Worm (Caenorhabditis elegans) whole organism, young adult: ENCODE measurements around the gene skr-18.

Experiments used
- B0035.1 ChIP-seq: sonication (generic microtip); optimal IDR thresholded peaks from 2 replicates; lab custom pipeline; 2016; ENCODE audit warnings: missing genetic modification characterization, mild to moderate bottlenecking, missing compliant biosample characterization, missing genotype, missing genetic modification reagents
- B0261.1 ChIP-seq: sonication (generic microtip); optimal IDR thresholded peaks from 2 replicates; lab custom pipeline; 2016; ENCODE audit warnings: mild to moderate bottlenecking, missing genetic modification characterization, moderate library complexity, missing compliant biosample characterization
- B0336.3 ChIP-seq: fragments of 200-800 bp; sonication (Bioruptor generic); IDR thresholded peaks from 2 replicates; pipeline ENCODE4 v1.3.6; 2022; ENCODE audit warnings: missing genetic modification characterization, missing compliant biosample characterization
- D2030.7 ChIP-seq: fragments of 200-800 bp; sonication (Bioruptor generic); IDR thresholded peaks from 2 replicates; pipeline ENCODE4 v1.3.6; 2022; ENCODE audit warnings: missing genetic modification reagents, missing genetic modification characterization, missing compliant biosample characterization
- F10E7.11 ChIP-seq: sonication (generic microtip); optimal IDR thresholded peaks from 2 replicates; lab custom pipeline; 2017; ENCODE audit warnings: mild to moderate bottlenecking, missing genetic modification characterization, moderate library complexity, missing compliant biosample characterization
- F23B12.7 ChIP-seq: sonication (generic microtip); optimal IDR thresholded peaks from 2 replicates; lab custom pipeline; 2017; ENCODE audit warnings: missing genetic modification characterization, mild to moderate bottlenecking, missing compliant biosample characterization, antibody characterized with exemption, moderate library complexity; ENCODE audit not compliant: insufficient read depth
- F33H1.4 ChIP-seq: fragments of 200-800 bp; sonication (Bioruptor generic); IDR thresholded peaks from 2 replicates; pipeline ENCODE4 v1.3.6; 2022; ENCODE audit warnings: missing genetic modification reagents, missing genetic modification characterization, missing compliant biosample characterization
- F37B4.10 ChIP-seq: fragments of 200-800 bp; sonication (Bioruptor generic); IDR thresholded peaks from 2 replicates; pipeline ENCODE4 v1.3.6; 2022; ENCODE audit warnings: missing genetic modification characterization, missing compliant biosample characterization
- F39B2.1 ChIP-seq: fragments of 200-800 bp; sonication (Bioruptor generic); IDR thresholded peaks from 2 replicates; pipeline ENCODE4 v1.3.6; 2022; ENCODE audit warnings: missing genetic modification reagents, missing genetic modification characterization, missing compliant biosample characterization
- F57A8.1 ChIP-seq: fragments of 200-800 bp; sonication (Bioruptor generic); optimal IDR thresholded peaks from 2 replicates; lab custom pipeline; 2018; ENCODE audit warnings: mild to moderate bottlenecking, missing genetic modification characterization, moderate library complexity, missing compliant biosample characterization
- T26A5.8 ChIP-seq: sonication (generic microtip); optimal IDR thresholded peaks from 2 replicates; lab custom pipeline; 2016; ENCODE audit warnings: missing genetic modification characterization, missing compliant biosample characterization
- akir-1 ChIP-seq: fragments of 200-800 bp; sonication (Bioruptor generic); optimal IDR thresholded peaks from 2 replicates; lab custom pipeline; 2018; ENCODE audit warnings: mild to moderate bottlenecking, missing genetic modification characterization, moderate library complexity, missing compliant biosample characterization
- attf-3 ChIP-seq: fragments of 200-800 bp; sonication (Bioruptor generic); conservative IDR thresholded peaks from 2 replicates; pipeline ENCODE4 v1.3.6; 2022; ENCODE audit warnings: missing genetic modification reagents, missing genetic modification characterization, missing compliant biosample characterization
- attf-5 ChIP-seq: fragments of 200-800 bp; sonication (Bioruptor generic); optimal IDR thresholded peaks from 2 replicates; lab custom pipeline; 2018; ENCODE audit warnings: mild to moderate bottlenecking, missing genetic modification characterization, missing compliant biosample characterization
- attf-6 ChIP-seq: fragments of 200-800 bp; sonication (Bioruptor generic); IDR thresholded peaks from 2 replicates; pipeline ENCODE4 v1.3.6; 2022; ENCODE audit warnings: missing genetic modification reagents, missing genetic modification characterization, missing compliant biosample characterization
- cebp-1 ChIP-seq, 2 experiments: fragments of 200-800 bp in 1 of 2; sonication (Bioruptor generic) in 1 of 2; sonication (generic microtip) in 1 of 2; IDR thresholded peaks in 1 of 2; optimal IDR thresholded peaks in 1 of 2; 2 replicates each; pipeline versions ENCODE4 v1.3.6 to Lab custom; 2017 to 2022; ENCODE audit warnings: missing compliant biosample characterization in 2 of 2, missing genetic modification characterization in 2 of 2, mild to moderate bottlenecking in 1 of 2, missing genetic modification reagents in 1 of 2, moderate library complexity in 1 of 2
- cebp-2 ChIP-seq: fragments of 200-800 bp; sonication (Bioruptor generic); IDR thresholded peaks from 2 replicates; pipeline ENCODE4 v1.3.6; 2022; ENCODE audit warnings: missing genetic modification characterization, missing compliant biosample characterization
- ceh-100 ChIP-seq: fragments of 200-800 bp; sonication (Bioruptor generic); IDR thresholded peaks from 2 replicates; pipeline ENCODE4 v1.3.6; 2022; ENCODE audit warnings: missing genetic modification reagents, missing genetic modification characterization, missing compliant biosample characterization
- ceh-40 ChIP-seq: fragments of 200-800 bp; sonication (Bioruptor generic); IDR thresholded peaks from 2 replicates; pipeline ENCODE4 v1.3.6; 2022; ENCODE audit warnings: missing genetic modification characterization, missing compliant biosample characterization
- dpl-1 ChIP-seq: fragments of 150-350 bp; optimal IDR thresholded peaks from 2 replicates; lab custom pipeline; 2014; ENCODE audit warnings: missing biosample characterization, missing genetic modification reagents, missing genetic modification characterization
- efl-1 ChIP-seq: fragments of 150-350 bp; optimal IDR thresholded peaks from 2 replicates; lab custom pipeline; 2014; ENCODE audit warnings: missing biosample characterization, missing genetic modification reagents, missing genetic modification characterization
- egl-18 ChIP-seq: fragments of 200-800 bp; sonication (Bioruptor generic); IDR thresholded peaks from 2 replicates; pipeline ENCODE4 v1.3.6; 2022; ENCODE audit warnings: missing genetic modification reagents, missing genetic modification characterization, missing compliant biosample characterization
- him-1 ChIP-seq: sonication (generic microtip); optimal IDR thresholded peaks from 2 replicates; lab custom pipeline; 2016; ENCODE audit warnings: missing genotype, missing genetic modification reagents, missing genetic modification characterization, missing compliant biosample characterization
- hsf-1 ChIP-seq: fragments of 200-800 bp; sonication (Bioruptor generic); IDR thresholded peaks from 2 replicates; pipeline ENCODE4 v1.3.6; 2022; ENCODE audit warnings: missing genetic modification reagents, missing genetic modification characterization, missing compliant biosample characterization
- lag-1 ChIP-seq: fragments of 200-800 bp; sonication (Bioruptor generic); IDR thresholded peaks from 2 replicates; pipeline ENCODE4 v1.3.6; 2022; ENCODE audit warnings: missing genetic modification reagents, missing genetic modification characterization, missing compliant biosample characterization
- let-526 ChIP-seq: fragments of 200-800 bp; sonication (Bioruptor generic); IDR thresholded peaks from 2 replicates; pipeline ENCODE4 v1.3.6; 2022; ENCODE audit warnings: missing genetic modification reagents, missing genetic modification characterization, missing compliant biosample characterization
- let-607 ChIP-seq, 2 experiments: fragments of 200-800 bp in 1 of 2; sonication (Bioruptor generic) in 1 of 2; sonication (generic microtip) in 1 of 2; optimal IDR thresholded peaks; 2 replicates each; lab custom pipeline; 2016 to 2018; ENCODE audit warnings: mild to moderate bottlenecking in 2 of 2, missing compliant biosample characterization in 2 of 2, missing genetic modification characterization in 2 of 2, moderate library complexity in 2 of 2, missing genotype in 1 of 2
- lin-54 ChIP-seq: fragments of 200-800 bp; sonication (Bioruptor generic); optimal IDR thresholded peaks from 2 replicates; lab custom pipeline; 2018; ENCODE audit warnings: mild to moderate bottlenecking, missing genetic modification characterization, missing compliant biosample characterization
- lir-1 ChIP-seq: fragments of 200-800 bp; sonication (Bioruptor generic); conservative IDR thresholded peaks from 2 replicates; pipeline ENCODE4 v1.3.6; 2022; ENCODE audit warnings: missing genetic modification reagents, missing genetic modification characterization, missing compliant biosample characterization
- lsl-1 ChIP-seq: fragments of 200-800 bp; sonication (Bioruptor generic); optimal IDR thresholded peaks from 2 replicates; lab custom pipeline; 2018; ENCODE audit warnings: mild to moderate bottlenecking, missing genetic modification characterization, moderate library complexity, missing compliant biosample characterization
- madf-6 ChIP-seq: fragments of 200-800 bp; sonication (Bioruptor generic); IDR thresholded peaks from 2 replicates; pipeline ENCODE4 v1.3.6; 2022; ENCODE audit warnings: missing genetic modification reagents, missing genetic modification characterization, missing compliant biosample characterization
- madf-8 ChIP-seq: fragments of 200-800 bp; sonication (Bioruptor generic); conservative IDR thresholded peaks from 2 replicates; pipeline ENCODE4 v1.3.6; 2022; ENCODE audit warnings: missing genetic modification reagents, missing genetic modification characterization, missing compliant biosample characterization
- nhr-120 ChIP-seq: fragments of 200-800 bp; sonication (Bioruptor generic); IDR thresholded peaks from 2 replicates; pipeline ENCODE4 v1.3.6; 2022; ENCODE audit warnings: missing genetic modification characterization, missing compliant biosample characterization
- nhr-80 ChIP-seq: sonication (generic microtip); optimal IDR thresholded peaks from 2 replicates; lab custom pipeline; 2016; ENCODE audit warnings: missing genetic modification characterization, missing compliant biosample characterization
- sdz-38 ChIP-seq: sonication (generic microtip); optimal IDR thresholded peaks from 2 replicates; lab custom pipeline; 2016; ENCODE audit warnings: missing genotype, missing genetic modification characterization, missing compliant biosample characterization
- snpc-4 ChIP-seq, 5 experiments: fragments of 150-350 bp in 1 of 5; sonication (generic microtip) in 4 of 5; optimal IDR thresholded peaks; 2 replicates each; lab custom pipeline; 2014 to 2018; ENCODE audit warnings: missing genetic modification characterization in 5 of 5, missing biosample characterization in 3 of 5, antibody characterized with exemption in 2 of 5, mild to moderate bottlenecking in 2 of 5, missing compliant biosample characterization in 2 of 5, missing genotype in 2 of 5, moderate library complexity in 2 of 5, missing genetic modification reagents in 1 of 5
- sptf-2 ChIP-seq: fragments of 200-800 bp; sonication (Bioruptor generic); optimal IDR thresholded peaks from 2 replicates; lab custom pipeline; 2018; ENCODE audit warnings: mild to moderate bottlenecking, missing genetic modification characterization, missing compliant biosample characterization
- tlf-1 ChIP-seq: fragments of 200-800 bp; sonication (Bioruptor generic); optimal IDR thresholded peaks from 2 replicates; lab custom pipeline; 2018; ENCODE audit warnings: mild to moderate bottlenecking, missing genetic modification characterization, missing compliant biosample characterization
- xnd-1 ChIP-seq: sonication (generic microtip); optimal IDR thresholded peaks from 2 replicates; lab custom pipeline; 2016; ENCODE audit warnings: missing genotype, missing genetic modification reagents, missing genetic modification characterization, missing compliant biosample characterization
- ztf-3 ChIP-seq: fragments of 200-800 bp; sonication (Bioruptor generic); optimal IDR thresholded peaks from 2 replicates; lab custom pipeline; 2018; ENCODE audit warnings: mild to moderate bottlenecking, missing genetic modification characterization, missing compliant biosample characterization

skr-18 gene

DNA sequence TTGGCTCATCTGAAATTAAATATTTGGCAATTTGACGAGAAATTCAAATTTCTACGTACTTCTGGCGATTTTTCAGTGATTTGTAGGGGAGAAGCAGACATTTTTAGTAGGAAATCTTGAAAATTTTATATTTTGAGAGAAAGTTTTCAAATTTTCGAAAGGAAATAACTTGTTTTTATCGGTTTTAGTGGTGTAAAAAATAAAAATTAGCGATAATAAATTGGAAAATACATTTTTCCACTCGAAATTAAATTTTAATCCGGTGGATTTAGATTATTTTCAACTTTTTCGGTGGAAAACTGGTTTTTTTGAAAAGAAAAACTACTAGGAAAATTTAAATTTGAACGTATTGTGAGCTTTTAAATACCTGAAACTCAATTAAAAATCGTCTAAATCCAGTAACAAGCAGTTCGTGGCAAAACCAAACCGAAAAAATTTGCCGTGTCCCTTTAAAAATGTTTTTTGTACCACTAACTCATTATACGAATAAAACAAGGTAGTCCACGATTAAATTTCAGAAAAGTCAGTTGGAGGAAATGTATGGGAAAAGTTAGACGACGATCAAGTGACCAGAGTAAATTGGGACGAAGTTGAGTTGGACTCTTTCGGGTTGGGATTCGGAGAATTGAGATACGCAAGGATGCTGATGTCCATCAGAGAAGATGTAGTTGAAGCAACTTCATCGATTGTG lies 36.7 kb upstream of the skr-18 start, which contains the start of the genes madf-1 and Y55F3BR.10:
Gene madf-1 (minus strand): TSS at position 101 of the 691 bp plus-strand sequence.
Gene Y55F3BR.10 (plus strand): TSS at position 641 of the 691 bp plus-strand sequence.
- TF ChIP-seq dpl-1 (no peak), egl-18 (no peak), snpc-4 (GFP tag; optimal IDR thresholded peaks at IDR 0.05; lab: Kevin White, UChicago) (no peak), snpc-4 (tag; optimal IDR thresholded peaks at IDR 0.05; lab: Kevin White, UChicago) (no peak), F33H1.4 (no peak), sdz-38 (tag; lab: Kevin White, UChicago) (no peak), lag-1 (GFP tag; lab: Robert Waterston, UW) (no peak), F37B4.10 (GFP tag; lab: Robert Waterston, UW) (no peak), ztf-3 (GFP tag; lab: Kevin White, UChicago) (no peak), cebp-2 (GFP tag; lab: Robert Waterston, UW) (no peak), T26A5.8 (no peak), attf-6 (no peak), attf-5 (GFP tag; lab: Kevin White, UChicago) (no peak), madf-6 (GFP tag; lab: Robert Waterston, UW) (no peak), ceh-40 (no peak), lir-1 (no peak), B0035.1 (tag; lab: Kevin White, UChicago) (no peak), ceh-100 (GFP tag; lab: Robert Waterston, UW) (no peak), let-607 (tag; optimal IDR thresholded peaks at IDR 0.05; lab: Kevin White, UChicago) (no peak), B0336.3 (GFP tag; lab: Robert Waterston, UW) (no peak), attf-3 (GFP tag; lab: Robert Waterston, UW) (no peak)

DNA sequence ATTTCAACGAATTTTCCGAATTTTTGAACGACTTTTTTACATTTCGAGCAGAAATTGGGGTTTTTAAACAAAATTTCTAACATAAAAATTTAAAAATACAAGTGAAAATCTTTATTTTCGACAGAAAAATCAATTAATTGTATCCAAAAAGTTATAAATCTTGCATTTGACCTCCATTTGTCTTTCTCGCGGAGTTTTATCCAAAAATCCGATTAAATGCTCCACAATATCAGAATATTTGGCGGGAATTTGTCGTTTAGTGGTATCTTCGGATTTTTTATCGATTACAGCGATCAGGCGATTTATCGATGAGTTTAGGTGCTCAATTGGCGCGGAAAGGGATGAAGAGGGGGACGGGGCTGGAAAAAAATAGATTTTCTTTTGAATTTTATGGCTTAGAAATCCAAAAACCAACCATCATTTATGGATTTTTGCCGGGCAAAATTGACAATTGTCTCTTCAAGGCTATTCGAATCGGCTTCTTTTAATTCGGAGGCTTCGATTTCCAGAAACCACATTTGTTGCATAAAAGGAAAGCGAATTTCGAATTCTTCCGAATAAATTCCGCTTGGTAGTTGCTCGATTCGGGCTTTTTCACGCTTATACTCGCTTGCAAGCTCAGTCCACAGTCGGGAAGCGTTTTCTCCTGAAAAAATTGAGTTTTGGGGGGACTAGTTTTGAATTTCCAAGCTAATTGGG lies 35.2 kb upstream of the skr-18 start:
- TF ChIP-seq let-526 (no peak), efl-1 (GFP tag; lab: Kevin White, UChicago) (peak; percentile 57), madf-6 (GFP tag; lab: Robert Waterston, UW) (peak; percentile 58)

DNA sequence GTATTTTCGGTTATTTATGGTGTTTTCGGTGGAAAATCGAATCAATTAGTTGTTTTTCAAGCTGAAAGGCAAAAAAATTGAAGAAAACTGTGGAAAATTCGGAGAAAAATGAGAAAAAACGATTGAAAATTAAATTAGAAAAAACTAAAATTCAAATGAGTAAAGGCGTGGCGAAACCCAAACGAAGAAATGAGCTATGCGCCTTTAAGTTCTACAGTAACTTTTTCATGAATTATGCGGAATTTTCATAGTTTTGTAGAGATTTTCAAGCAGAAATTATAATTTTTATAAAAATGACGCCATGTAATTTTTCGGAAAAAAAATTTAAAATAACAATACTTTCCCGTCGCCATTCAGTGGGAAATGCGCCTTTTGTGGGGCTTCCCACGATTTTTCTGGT lies 34.5 kb upstream of the skr-18 start:
- TF ChIP-seq dpl-1 (no peak), madf-8 (GFP tag; lab: Robert Waterston, UW) (peak; percentile 49), F33H1.4 (peak; percentile 82), xnd-1 (tag; lab: Kevin White, UChicago) (peak; percentile 77), B0261.1 (tag; lab: Kevin White, UChicago) (no peak), madf-6 (GFP tag; lab: Robert Waterston, UW) (peak; percentile 72), F10E7.11 (tag; lab: Kevin White, UChicago) (no peak), lsl-1 (GFP tag; lab: Kevin White, UChicago) (peak; percentile 83), D2030.7 (0 out of 2 replicates have a peak, but pooled peaks have one; percentile 40), lin-54 (peak; percentile 56)

DNA sequence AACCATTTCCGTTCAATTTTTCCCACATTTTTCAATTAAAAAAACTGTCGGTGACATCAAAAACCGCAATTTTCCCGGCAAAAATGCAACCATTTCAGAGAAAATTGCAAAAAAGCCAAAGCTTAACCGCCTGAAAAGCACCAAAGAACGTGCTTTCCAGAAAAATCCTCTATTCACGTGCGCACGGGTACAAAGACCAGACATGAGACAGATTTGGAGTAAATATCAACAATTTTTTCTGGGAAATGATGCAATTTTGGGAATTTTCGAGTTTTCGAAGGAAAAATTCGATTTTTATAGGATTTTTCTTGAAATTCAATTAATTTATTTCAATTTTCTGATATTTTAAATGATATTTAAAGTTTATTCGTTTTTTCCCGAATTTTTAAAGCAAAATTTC lies 33.9 kb upstream of the skr-18 start:
- no peak for TF ChIP-seq D2030.7
- TF ChIP-seq F23B12.7 (tag; lab: Kevin White, UChicago): no peak
- TF ChIP-seq akir-1: no peak
- TF ChIP-seq F39B2.1 (GFP tag; lab: Robert Waterston, UW): no peak
- no peak for TF ChIP-seq xnd-1 (tag; lab: Kevin White, UChicago)
- no peak for TF ChIP-seq sptf-2
- no peak for TF ChIP-seq T26A5.8
- no peak for TF ChIP-seq cebp-1 (GFP tag; IDR thresholded peaks at IDR 0.05; lab: Robert Waterston, UW)
- no peak for TF ChIP-seq cebp-1 (tag; optimal IDR thresholded peaks at IDR 0.05; lab: Kevin White, UChicago)
- no peak for TF ChIP-seq tlf-1
- TF ChIP-seq him-1 (tag; lab: Kevin White, UChicago): no peak
- TF ChIP-seq F10E7.11 (tag; lab: Kevin White, UChicago): no peak
- TF ChIP-seq F37B4.10 (GFP tag; lab: Robert Waterston, UW): no peak
- no peak for TF ChIP-seq F57A8.1 (GFP tag; lab: Kevin White, UChicago)
- TF ChIP-seq cebp-2 (GFP tag; lab: Robert Waterston, UW): no peak
- no peak for TF ChIP-seq nhr-120 (GFP tag; lab: Robert Waterston, UW)
- TF ChIP-seq hsf-1: no peak
- TF ChIP-seq nhr-80 (tag; lab: Kevin White, UChicago): no peak
